Fruit fly (Drosophila melanogaster): ENCODE measurements around the gene eIF2Bbeta.

dm6 chrX:2661758-2662157, 42.6 kb upstream of the eIF2Bbeta start:
- TF ChIP-seq HLH4C (GFP tag; IDR thresholded peaks at IDR 0.05; ENCODE audit: partially characterized antibody) (no peak), CG15269 (tag; optimal IDR thresholded peaks at IDR 0.05) (no peak), Awh (GFP tag; IDR thresholded peaks at IDR 0.05) (no peak), sna (GFP tag; IDR thresholded peaks at IDR 0.05; ENCODE audit: partially characterized antibody) (no peak)
